Fruit fly (Drosophila melanogaster): Measurements from ENCODE around the gene Mat89Ba.

- TF ChIP-seq psq (optimal IDR thresholded peaks at IDR 0.05): no peak
- TF ChIP-seq Dll (optimal IDR thresholded peaks at IDR 0.05): no peak
Observed at dm6 chr3R:16251270-16251925, 20.8 kb downstream of the Mat89Ba start.
